Worm (Caenorhabditis elegans): ENCODE measurements around the gene coa-1.

coa-1 gene

ce11 chrIV:189087-189486 is 16.0 kb upstream of the coa-1 start:
- TF ChIP-seq pat-9 (tag; optimal IDR thresholded peaks at IDR 0.05): no peak
- TF ChIP-seq K02D7.2 (tag; optimal IDR thresholded peaks at IDR 0.05): no peak
- no peak for TF ChIP-seq elt-2 (tag; optimal IDR thresholded peaks at IDR 0.05)

ce11 chrIV:192046-192445 is 13.1 kb upstream of the coa-1 start, which contains the start of gene Y38C1AA.12:
TSS of gene Y38C1AA.12 (plus strand) at chrIV:192256.
- TF ChIP-seq ceh-9 (tag; optimal IDR thresholded peaks at IDR 0.05): no peak
- peak; percentile 91 for TF ChIP-seq hlh-8 (tag; optimal IDR thresholded peaks at IDR 0.05)
- peak; percentile 57 for TF ChIP-seq unc-3 (GFP tag; conservative IDR thresholded peaks at IDR 0.05)
- TF ChIP-seq unc-3 (tag; optimal IDR thresholded peaks at IDR 0.05): no peak
- TF ChIP-seq pax-1 (tag; optimal IDR thresholded peaks at IDR 0.05): no peak
- peak; percentile 58 for TF ChIP-seq lim-6 (tag; optimal IDR thresholded peaks at IDR 0.05)
- TF ChIP-seq ceh-22 (tag; optimal IDR thresholded peaks at IDR 0.05): no peak
- TF ChIP-seq ceh-24 (tag; optimal IDR thresholded peaks at IDR 0.05): no peak
- TF ChIP-seq ceh-2 (tag; optimal IDR thresholded peaks at IDR 0.05): peak; percentile 86
- TF ChIP-seq gmeb-2 (tag; optimal IDR thresholded peaks at IDR 0.05): no peak
- no peak for TF ChIP-seq nhr-232 (tag; optimal IDR thresholded peaks at IDR 0.05)
- peak; percentile 56 for TF ChIP-seq ceh-18 (tag; optimal IDR thresholded peaks at IDR 0.05)
- TF ChIP-seq T23F11.4 (GFP tag; optimal IDR thresholded peaks at IDR 0.05): no peak
- TF ChIP-seq dve-1 (tag; optimal IDR thresholded peaks at IDR 0.05): no peak
- no peak for TF ChIP-seq nhr-11 (tag; optimal IDR thresholded peaks at IDR 0.05)
- TF ChIP-seq ceh-48 (tag; optimal IDR thresholded peaks at IDR 0.05): peak; percentile 11
- TF ChIP-seq tbx-7 (tag; optimal IDR thresholded peaks at IDR 0.05): peak; percentile 92
- peak; percentile 39 for TF ChIP-seq hlh-6 (tag; optimal IDR thresholded peaks at IDR 0.05)
- peak; percentile 28 for TF ChIP-seq pqm-1 (tag; optimal IDR thresholded peaks at IDR 0.05)
- TF ChIP-seq sdc-2 (tag; optimal IDR thresholded peaks at IDR 0.05): no peak
- no peak for TF ChIP-seq pat-9 (tag; optimal IDR thresholded peaks at IDR 0.05)
- peak; percentile 74 for TF ChIP-seq fax-1 (tag; optimal IDR thresholded peaks at IDR 0.05)
- TF ChIP-seq Y22D7AL.16 (tag; optimal IDR thresholded peaks at IDR 0.05): no peak
- TF ChIP-seq unc-42 (tag; optimal IDR thresholded peaks at IDR 0.05): peak; percentile 32
- TF ChIP-seq tbx-2 (tag; optimal IDR thresholded peaks at IDR 0.05): peak; percentile 90
- no peak for TF ChIP-seq ceh-30 (tag; optimal IDR thresholded peaks at IDR 0.05)
- peak; percentile 71 for TF ChIP-seq ceh-34 (tag; optimal IDR thresholded peaks at IDR 0.05)
- no peak for TF ChIP-seq hlh-13 (GFP tag; optimal IDR thresholded peaks at IDR 0.05)
- TF ChIP-seq dmd-4 (tag; optimal IDR thresholded peaks at IDR 0.05; ENCODE audit: borderline replicate concordance): no peak
- no peak for TF ChIP-seq K02D7.2 (tag; optimal IDR thresholded peaks at IDR 0.05)
- no peak for TF ChIP-seq sox-4 (tag; optimal IDR thresholded peaks at IDR 0.05)
- no peak for TF ChIP-seq lin-11 (tag; optimal IDR thresholded peaks at IDR 0.05)
- TF ChIP-seq ceh-45 (GFP tag; IDR thresholded peaks at IDR 0.05): no peak
- TF ChIP-seq madf-2 (tag; optimal IDR thresholded peaks at IDR 0.05): no peak
- peak; percentile 35 for TF ChIP-seq nfya-1 (tag; optimal IDR thresholded peaks at IDR 0.05)
- TF ChIP-seq C38D4.7 (GFP tag; optimal IDR thresholded peaks at IDR 0.05): no peak
- TF ChIP-seq ref-2 (tag; optimal IDR thresholded peaks at IDR 0.05): peak; percentile 89
- no peak for TF ChIP-seq fkh-10 (GFP tag; optimal IDR thresholded peaks at IDR 0.05)
- TF ChIP-seq unc-55 (GFP tag; optimal IDR thresholded peaks at IDR 0.05): peak; percentile 67
- no peak for TF ChIP-seq pros-1 (tag; optimal IDR thresholded peaks at IDR 0.05)
- TF ChIP-seq ceh-6 (GFP tag; optimal IDR thresholded peaks at IDR 0.05): no peak
- TF ChIP-seq mec-3 (tag; optimal IDR thresholded peaks at IDR 0.05; ENCODE audit: borderline replicate concordance): peak; percentile 56
- peak; percentile 52 for TF ChIP-seq fkh-6 (tag; optimal IDR thresholded peaks at IDR 0.05)
- peak; percentile 81 for TF ChIP-seq elt-2 (tag; optimal IDR thresholded peaks at IDR 0.05)
- TF ChIP-seq syd-9 (tag; optimal IDR thresholded peaks at IDR 0.05): no peak
- TF ChIP-seq pha-4 (tag; optimal IDR thresholded peaks at IDR 0.05): no peak
- no peak for TF ChIP-seq ceh-19 (GFP tag; optimal IDR thresholded peaks at IDR 0.05)
- peak; percentile 63 for TF ChIP-seq F13H6.1 (tag; optimal IDR thresholded peaks at IDR 0.05)
- TF ChIP-seq ceh-31 (tag; optimal IDR thresholded peaks at IDR 0.05): peak; percentile 93
- TF ChIP-seq ets-4 (tag; optimal IDR thresholded peaks at IDR 0.05): peak; percentile 87
- no peak for TF ChIP-seq ama-1 (optimal IDR thresholded peaks at IDR 0.05)
- no peak for TF ChIP-seq hlh-30 (tag; optimal IDR thresholded peaks at IDR 0.05; ENCODE audit: insufficient read depth)

Measured in whole organism, late embryonic.